Worm (Caenorhabditis elegans) whole organism, L2 larva: ENCODE data around the gene cat-1.

Experiments used
- ama-1 ChIP-seq: fragments of 150-350 bp; optimal IDR thresholded peaks from 2 replicates; lab custom pipeline; 2018; ENCODE audit warnings: inconsistent platforms
- lin-13 ChIP-seq: fragments of 150-350 bp; optimal IDR thresholded peaks from 2 replicates; lab custom pipeline; 2014; ENCODE audit warnings: missing biosample characterization, missing genetic modification reagents, missing genetic modification characterization
- nhr-11 ChIP-seq: fragments of 150-350 bp; optimal IDR thresholded peaks from 2 replicates; lab custom pipeline; 2014; ENCODE audit warnings: missing biosample characterization, missing genetic modification characterization
- zag-1 ChIP-seq: fragments of 150-350 bp; optimal IDR thresholded peaks from 2 replicates; lab custom pipeline; 2014; ENCODE audit warnings: missing biosample characterization, missing genetic modification characterization

DNA sequence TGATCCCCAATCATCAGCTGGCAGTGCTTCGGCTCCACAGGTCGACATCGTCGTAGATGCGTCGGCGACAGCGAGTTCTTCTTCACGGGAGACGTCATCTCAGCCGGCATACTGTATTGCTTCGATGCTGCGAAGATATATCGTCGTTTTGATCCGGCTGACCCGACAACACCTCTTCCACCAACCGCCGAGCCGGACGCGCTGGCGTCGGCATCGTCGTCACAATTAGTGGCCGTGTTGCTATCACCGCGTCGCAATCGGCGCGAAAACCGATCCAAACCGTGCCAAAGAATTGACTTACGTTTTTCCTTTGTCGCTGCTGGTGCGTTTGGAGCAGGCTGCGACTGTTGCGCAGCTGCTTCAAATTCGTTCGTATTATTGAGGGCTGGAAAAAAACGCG lies 15.6 kb upstream of the cat-1 start:
- no peak for TF ChIP-seq zag-1 (tag; lab: Kevin White, UChicago)
- no peak for TF ChIP-seq lin-13 (GFP tag; lab: Kevin White, UChicago)
- no peak for TF ChIP-seq ama-1 (lab: Kevin White, UChicago)
- no peak for TF ChIP-seq nhr-11 (tag; lab: Kevin White, UChicago)
